Worm (Caenorhabditis elegans): ENCODE data around the gene nxf-2.

Gene nxf-2

DNA sequence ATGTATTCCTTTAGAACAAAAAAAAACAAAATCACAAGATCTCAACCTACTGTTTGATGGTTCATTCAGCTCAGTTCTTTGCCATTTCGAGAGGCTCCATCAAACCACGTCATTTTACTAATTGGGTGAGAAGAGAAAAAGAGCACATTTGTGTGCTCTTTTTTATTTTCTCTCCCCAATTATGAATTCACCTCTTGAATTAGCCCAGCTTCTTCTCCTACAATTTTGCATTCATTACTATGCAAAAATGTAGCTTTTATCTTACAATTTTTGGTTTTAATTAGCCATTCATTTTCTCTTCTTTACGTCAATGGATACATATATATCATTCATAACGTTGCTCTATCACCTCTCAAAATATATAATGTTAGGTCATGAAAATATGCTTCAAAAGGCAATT, 12.0 kb downstream of the nxf-2 start:
- no peak for TF ChIP-seq aly-1 (tag; optimal IDR thresholded peaks at IDR 0.05)
- TF ChIP-seq scrt-1 (GFP tag; IDR thresholded peaks at IDR 0.05), result no peak
- TF ChIP-seq F13C5.2 (tag; optimal IDR thresholded peaks at IDR 0.05), result no peak
- TF ChIP-seq tbx-37 (GFP tag; conservative IDR thresholded peaks at IDR 0.05), result no peak
- TF ChIP-seq hmbx-1 (tag; optimal IDR thresholded peaks at IDR 0.05), result no peak
- no peak for TF ChIP-seq sea-1 (GFP tag; conservative IDR thresholded peaks at IDR 0.05)
- TF ChIP-seq hnd-1 (tag; optimal IDR thresholded peaks at IDR 0.05), result no peak
- no peak for TF ChIP-seq B0310.2 (tag; optimal IDR thresholded peaks at IDR 0.05)

DNA sequence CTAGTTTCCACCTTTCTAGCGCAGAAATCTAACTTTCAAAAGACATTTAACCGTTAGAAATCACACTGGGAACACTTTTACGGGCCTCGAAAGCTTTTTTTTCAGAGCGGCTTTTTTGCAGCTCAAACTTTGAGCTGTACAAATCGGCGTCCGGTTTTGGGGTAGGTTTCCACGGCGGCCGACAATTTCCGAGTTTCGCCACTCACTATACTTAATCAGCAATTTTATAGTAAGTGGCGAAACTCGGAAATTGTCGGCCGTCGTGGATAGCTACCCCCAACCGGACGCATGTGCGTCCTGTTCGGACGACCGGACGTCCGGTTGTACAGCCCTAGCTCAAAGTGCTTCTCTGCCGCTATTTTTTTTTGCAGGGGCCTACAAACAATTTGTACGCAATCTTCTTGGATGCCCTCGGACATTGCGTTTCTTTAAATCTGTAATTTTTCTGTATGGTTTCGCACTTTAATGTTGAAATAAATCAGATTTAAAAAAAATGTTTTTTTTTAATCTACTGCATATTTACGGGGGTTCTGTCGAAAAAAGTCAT, 21.4 kb downstream of the nxf-2 start:
- TF ChIP-seq flt-1 (GFP tag; IDR thresholded peaks at IDR 0.05) (no peak), ceh-36 (tag; optimal IDR thresholded peaks at IDR 0.05) (no peak), tbx-11 (GFP tag; IDR thresholded peaks at IDR 0.05) (no peak), hmg-4 (GFP tag; optimal IDR thresholded peaks at IDR 0.05) (no peak), B0310.2 (tag; optimal IDR thresholded peaks at IDR 0.05) (no peak), hnd-1 (tag; optimal IDR thresholded peaks at IDR 0.05) (no peak), scrt-1 (GFP tag; IDR thresholded peaks at IDR 0.05) (no peak), sea-1 (GFP tag; conservative IDR thresholded peaks at IDR 0.05) (no peak), ama-1 (optimal IDR thresholded peaks at IDR 0.05) (no peak), hmbx-1 (tag; optimal IDR thresholded peaks at IDR 0.05) (no peak), aly-1 (tag; optimal IDR thresholded peaks at IDR 0.05) (no peak)

DNA sequence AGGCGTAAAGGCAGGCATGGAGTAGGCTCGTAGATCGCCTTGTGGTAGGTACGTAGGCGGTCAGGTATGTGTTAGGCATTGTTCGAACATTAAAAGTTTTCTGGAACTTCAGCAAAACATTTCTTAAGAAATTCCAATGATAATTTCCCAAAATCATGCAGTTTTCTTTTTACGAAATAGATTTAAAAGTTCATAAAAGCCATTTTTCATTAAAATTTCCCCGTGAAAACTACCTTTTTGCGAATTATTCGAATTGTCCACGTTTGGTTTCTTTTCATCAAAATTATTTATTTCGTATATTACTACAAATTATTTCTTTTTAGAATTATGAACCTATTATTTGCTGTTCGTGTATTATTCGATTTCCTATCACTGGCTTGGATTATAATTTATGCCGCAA, 22.9 kb downstream of the nxf-2 start, which contains the start of gene C15H11.13:
C15H11.13 (plus strand) TSS at position 301 of the 400 bp plus-strand sequence.
- TF ChIP-seq ceh-13 (GFP tag; optimal IDR thresholded peaks at IDR 0.05), result no peak
- no peak for TF ChIP-seq scrt-1 (GFP tag; IDR thresholded peaks at IDR 0.05)
- TF ChIP-seq tra-4 (tag; optimal IDR thresholded peaks at IDR 0.05), result no peak
- TF ChIP-seq hmbx-1 (tag; optimal IDR thresholded peaks at IDR 0.05), result no peak
- no peak for TF ChIP-seq hmg-4 (GFP tag; optimal IDR thresholded peaks at IDR 0.05)
- TF ChIP-seq aly-1 (tag; optimal IDR thresholded peaks at IDR 0.05), result no peak
- no peak for TF ChIP-seq pes-1 (GFP tag; IDR thresholded peaks at IDR 0.05)
- no peak for TF ChIP-seq tbx-37 (GFP tag; conservative IDR thresholded peaks at IDR 0.05)
- TF ChIP-seq tbx-11 (GFP tag; IDR thresholded peaks at IDR 0.05), result no peak
- no peak for TF ChIP-seq ets-7 (tag; optimal IDR thresholded peaks at IDR 0.05)
- TF ChIP-seq ceh-36 (tag; optimal IDR thresholded peaks at IDR 0.05), result no peak
- no peak for TF ChIP-seq ama-1 (optimal IDR thresholded peaks at IDR 0.05)
- TF ChIP-seq B0310.2 (tag; optimal IDR thresholded peaks at IDR 0.05), result no peak
- no peak for TF ChIP-seq flt-1 (GFP tag; IDR thresholded peaks at IDR 0.05)
- TF ChIP-seq hnd-1 (tag; optimal IDR thresholded peaks at IDR 0.05), result no peak
- TF ChIP-seq sea-1 (GFP tag; conservative IDR thresholded peaks at IDR 0.05), result no peak

DNA sequence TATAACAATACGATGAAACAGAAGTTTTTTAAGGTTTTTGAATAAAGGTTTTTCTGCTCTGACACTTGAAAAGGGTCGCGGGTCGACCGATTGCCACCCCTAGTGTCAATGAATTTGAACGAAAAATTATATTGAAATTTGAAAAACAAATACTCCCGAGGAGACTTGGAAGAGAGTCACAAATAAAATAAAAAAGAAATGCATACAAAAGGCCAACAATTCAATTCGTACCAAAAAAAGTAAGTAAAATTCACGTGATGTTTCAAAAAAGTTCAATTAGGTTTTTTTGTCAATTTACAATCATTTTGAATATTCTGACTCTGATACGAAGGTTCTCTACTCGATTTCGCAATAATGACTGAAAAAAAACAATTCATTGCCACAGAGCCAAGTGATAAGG, 24.1 kb downstream of the nxf-2 start, which contains the start of gene C15H11.1:
C15H11.1 (plus strand) TSS at position 301 of the 400 bp plus-strand sequence.
- no peak for TF ChIP-seq ets-7 (tag; optimal IDR thresholded peaks at IDR 0.05)
- TF ChIP-seq ceh-13 (GFP tag; optimal IDR thresholded peaks at IDR 0.05), result no peak
- no peak for TF ChIP-seq tbx-37 (GFP tag; conservative IDR thresholded peaks at IDR 0.05)
- no peak for TF ChIP-seq hmg-4 (GFP tag; optimal IDR thresholded peaks at IDR 0.05)
- TF ChIP-seq hmbx-1 (tag; optimal IDR thresholded peaks at IDR 0.05), result no peak
- TF ChIP-seq pes-1 (GFP tag; IDR thresholded peaks at IDR 0.05), result no peak
- TF ChIP-seq ama-1 (optimal IDR thresholded peaks at IDR 0.05), result no peak
- TF ChIP-seq flt-1 (GFP tag; IDR thresholded peaks at IDR 0.05), result no peak
- no peak for TF ChIP-seq hnd-1 (tag; optimal IDR thresholded peaks at IDR 0.05)
- TF ChIP-seq B0310.2 (tag; optimal IDR thresholded peaks at IDR 0.05), result no peak
- no peak for TF ChIP-seq F13C5.2 (tag; optimal IDR thresholded peaks at IDR 0.05)
- no peak for TF ChIP-seq tbx-11 (GFP tag; IDR thresholded peaks at IDR 0.05)
- no peak for TF ChIP-seq sea-1 (GFP tag; conservative IDR thresholded peaks at IDR 0.05)
- TF ChIP-seq ceh-36 (tag; optimal IDR thresholded peaks at IDR 0.05), result no peak
- TF ChIP-seq aly-1 (tag; optimal IDR thresholded peaks at IDR 0.05), result no peak
- no peak for TF ChIP-seq scrt-1 (GFP tag; IDR thresholded peaks at IDR 0.05)
- no peak for TF ChIP-seq tra-4 (tag; optimal IDR thresholded peaks at IDR 0.05)

DNA sequence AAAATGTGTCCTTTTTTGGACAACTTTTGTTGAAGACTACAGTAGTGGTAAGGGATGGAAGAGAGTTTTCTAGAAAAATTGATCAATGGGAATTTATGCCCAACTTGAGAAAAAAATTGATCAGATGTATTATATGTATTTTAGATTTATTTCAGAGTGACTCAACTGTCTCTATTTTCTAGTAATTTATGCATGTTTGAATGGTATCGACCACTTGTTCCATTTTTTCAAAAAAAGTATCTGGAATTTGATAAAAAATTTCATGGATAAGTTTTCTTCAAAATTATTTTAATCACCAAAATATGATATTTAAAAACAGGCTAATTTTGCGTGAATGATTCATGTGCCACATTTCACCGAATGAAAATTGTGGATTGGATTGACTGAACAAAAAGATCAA, 25.8 kb downstream of the nxf-2 start, which contains the start of gene C15H11.10:
C15H11.10 (plus strand) TSS at position 301 of the 400 bp plus-strand sequence.
- no peak for TF ChIP-seq sea-1 (GFP tag; conservative IDR thresholded peaks at IDR 0.05)
- TF ChIP-seq ceh-13 (GFP tag; optimal IDR thresholded peaks at IDR 0.05), result no peak
- no peak for TF ChIP-seq flt-1 (GFP tag; IDR thresholded peaks at IDR 0.05)
- TF ChIP-seq hmg-4 (GFP tag; optimal IDR thresholded peaks at IDR 0.05), result no peak

DNA sequence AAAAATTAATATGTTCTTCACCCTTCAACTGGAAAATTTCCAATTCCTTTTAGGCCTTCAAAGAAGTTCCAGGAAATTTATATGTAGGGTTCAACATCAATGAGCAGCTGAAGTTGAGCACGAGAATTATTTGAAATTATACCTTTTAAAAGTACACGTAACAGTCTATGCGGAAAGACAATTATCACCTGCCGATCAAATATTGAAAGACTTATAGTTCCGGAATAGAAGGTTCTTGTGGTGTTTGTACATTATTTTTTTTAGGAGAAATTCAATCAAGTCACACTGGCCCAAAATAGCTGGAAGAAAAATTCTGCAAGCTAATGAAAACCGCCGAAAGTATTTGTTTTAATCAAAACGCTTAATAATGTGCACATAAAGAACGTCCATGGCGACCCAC, 37.4 kb downstream of the nxf-2 start:
- no peak for TF ChIP-seq ceh-13 (GFP tag; optimal IDR thresholded peaks at IDR 0.05)
- TF ChIP-seq hmbx-1 (tag; optimal IDR thresholded peaks at IDR 0.05), result no peak
- no peak for TF ChIP-seq pes-1 (GFP tag; IDR thresholded peaks at IDR 0.05)
- no peak for TF ChIP-seq F13C5.2 (tag; optimal IDR thresholded peaks at IDR 0.05)
- TF ChIP-seq tbx-11 (GFP tag; IDR thresholded peaks at IDR 0.05), result no peak
- TF ChIP-seq scrt-1 (GFP tag; IDR thresholded peaks at IDR 0.05), result no peak
- TF ChIP-seq B0310.2 (tag; optimal IDR thresholded peaks at IDR 0.05), result no peak
- TF ChIP-seq ama-1 (optimal IDR thresholded peaks at IDR 0.05), result no peak
- no peak for TF ChIP-seq ceh-36 (tag; optimal IDR thresholded peaks at IDR 0.05)
- TF ChIP-seq tbx-37 (GFP tag; conservative IDR thresholded peaks at IDR 0.05), result no peak
- TF ChIP-seq aly-1 (tag; optimal IDR thresholded peaks at IDR 0.05), result no peak
- TF ChIP-seq sea-1 (GFP tag; conservative IDR thresholded peaks at IDR 0.05), result no peak

DNA sequence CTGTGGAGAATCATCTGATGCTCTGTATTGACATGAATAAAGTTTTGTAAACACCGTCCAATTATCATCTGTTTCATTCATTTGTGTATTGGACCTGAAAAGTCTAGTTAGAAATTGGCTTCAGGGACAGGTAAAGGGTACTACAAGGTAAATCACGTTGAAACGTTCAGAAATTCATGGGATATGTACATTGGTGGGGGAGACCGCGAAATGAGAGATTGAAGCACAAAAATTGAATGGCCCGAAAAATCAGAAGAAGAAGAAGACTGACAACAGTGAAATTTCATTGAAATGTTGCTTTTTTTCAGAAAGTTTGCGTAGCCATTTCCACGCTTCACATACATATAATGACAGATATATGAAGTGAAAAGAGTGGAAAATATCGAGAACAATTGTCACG, 38.6 kb downstream of the nxf-2 start, which contains the start of gene npr-43:
npr-43 (minus strand) TSS at position 101 of the 400 bp plus-strand sequence.
- TF ChIP-seq tbx-11 (GFP tag; IDR thresholded peaks at IDR 0.05) (no peak), ama-1 (optimal IDR thresholded peaks at IDR 0.05) (no peak), tra-4 (tag; optimal IDR thresholded peaks at IDR 0.05) (no peak), hmg-4 (GFP tag; optimal IDR thresholded peaks at IDR 0.05) (no peak), tbx-37 (GFP tag; conservative IDR thresholded peaks at IDR 0.05) (no peak), hmbx-1 (tag; optimal IDR thresholded peaks at IDR 0.05) (no peak), F13C5.2 (tag; optimal IDR thresholded peaks at IDR 0.05) (no peak), ceh-13 (GFP tag; optimal IDR thresholded peaks at IDR 0.05) (no peak), aly-1 (tag; optimal IDR thresholded peaks at IDR 0.05) (no peak), pes-1 (GFP tag; IDR thresholded peaks at IDR 0.05) (no peak)
